Worm (Caenorhabditis elegans) whole organism, L3 larva: ENCODE measurements around the gene hmg-4.

Experiments
- ama-1 ChIP-seq: fragments of 150-350 bp; optimal IDR thresholded peaks from 2 replicates; lab custom pipeline; 2018
- nfya-1 ChIP-seq: sonication (generic microtip); optimal IDR thresholded peaks from 2 replicates; lab custom pipeline; 2017; ENCODE audit warnings: missing genetic modification characterization, mild to moderate bottlenecking, missing compliant biosample characterization, antibody characterized with exemption, moderate library complexity; ENCODE audit not compliant: insufficient read depth
- nhr-237 ChIP-seq: fragments of 150-350 bp; optimal IDR thresholded peaks from 2 replicates; lab custom pipeline; 2014; ENCODE audit warnings: missing biosample characterization, missing genetic modification characterization
- ztf-4 ChIP-seq: fragments of 150-350 bp; optimal IDR thresholded peaks from 2 replicates; lab custom pipeline; 2014; ENCODE audit warnings: missing biosample characterization, missing genetic modification characterization

DNA sequence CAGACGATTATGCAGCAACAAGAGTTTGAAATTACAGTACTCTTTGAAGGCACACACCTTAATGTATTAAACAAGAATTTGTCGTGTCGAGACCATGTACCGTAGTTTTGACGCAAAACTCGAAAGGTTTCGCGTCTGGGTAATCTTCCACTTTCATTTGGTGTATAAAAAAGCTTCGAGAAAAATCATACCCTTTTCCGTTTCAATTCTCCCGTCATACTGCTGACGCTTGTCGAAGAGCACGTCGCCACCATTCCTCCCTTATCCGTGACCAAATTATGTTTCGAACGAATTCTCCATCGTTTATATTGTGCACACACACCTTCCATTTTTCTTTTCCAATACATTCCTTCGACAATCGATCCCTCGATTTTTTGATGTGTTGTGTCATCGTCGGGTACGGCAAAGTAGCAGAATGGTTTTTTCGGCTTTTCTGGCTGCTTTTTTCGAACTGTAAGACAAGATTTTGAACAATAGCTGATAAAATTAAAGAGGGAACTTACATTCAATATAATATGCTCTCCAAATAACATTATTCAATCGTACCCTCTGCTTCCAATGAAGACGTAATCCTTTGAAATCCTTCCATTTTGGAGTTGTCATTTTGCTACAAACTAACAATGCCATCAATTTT lies 7.5 kb downstream of the hmg-4 start:
- TF ChIP-seq ama-1 (lab: Kevin White, UChicago) (peak; percentile 93), nfya-1 (tag; lab: Kevin White, UChicago) (no peak), ztf-4 (tag; lab: Kevin White, UChicago) (no peak), nhr-237 (no peak)
